Worm (Caenorhabditis elegans): ENCODE results near the gene F16H6.10.
"Not testable (repeated sequence)": the region's sequence is repeated elsewhere in the genome, so short reads cannot be mapped to it uniquely, and the experiment has no call there.

The F16H6.10 gene

ce11 chrV:18236714-18237288 lies 12.5 kb upstream of the F16H6.10 start, which contains the start of gene R10E8.3:
TSS of gene R10E8.3 (minus strand) at chrV:18236764.
- TF ChIP-seq unc-42 (tag; optimal IDR thresholded peaks at IDR 0.05) (no peak), odd-2 (tag; optimal IDR thresholded peaks at IDR 0.05) (no peak)

- no peak for TF ChIP-seq ztf-16 (tag; optimal IDR thresholded peaks at IDR 0.05)
- no peak for TF ChIP-seq che-1 (tag; optimal IDR thresholded peaks at IDR 0.05)
- TF ChIP-seq npax-4 (tag; optimal IDR thresholded peaks at IDR 0.05): no peak
- TF ChIP-seq C38D4.7 (GFP tag; optimal IDR thresholded peaks at IDR 0.05): no peak
- TF ChIP-seq ceh-9 (tag; optimal IDR thresholded peaks at IDR 0.05): no peak
- TF ChIP-seq ceh-45 (GFP tag; IDR thresholded peaks at IDR 0.05): no peak
Observed at ce11 chrV:18235808-18236207, 11.6 kb upstream of the F16H6.10 start.

- not testable (repeated sequence) for TF ChIP-seq F13H6.1, lim-6, pqm-1 (tag; optimal IDR thresholded peaks at IDR 0.05)
Observed at ce11 chrV:18216784-18217183, 7.5 kb downstream of the F16H6.10 start, which contains the start of gene F16H6.9. TSS of gene F16H6.9 (plus strand) at chrV:18217084.

ce11 chrV:18216175-18216574 lies 8.1 kb downstream of the F16H6.10 start, which contains the start of gene F16H6.8:
TSS of gene F16H6.8 (minus strand) at chrV:18216275.
- not testable (repeated sequence) for TF ChIP-seq ceh-22, gmeb-2, odd-2 (tag; optimal IDR thresholded peaks at IDR 0.05)

ce11 chrV:18212848-18213247 lies 11.4 kb downstream of the F16H6.10 start:
- TF ChIP-seq fax-1 (tag; optimal IDR thresholded peaks at IDR 0.05): no peak
- TF ChIP-seq C08G9.2 (tag; optimal IDR thresholded peaks at IDR 0.05): no peak
- TF ChIP-seq hlh-13 (GFP tag; optimal IDR thresholded peaks at IDR 0.05): no peak
- no peak for TF ChIP-seq tbx-7 (tag; optimal IDR thresholded peaks at IDR 0.05)
- TF ChIP-seq unc-42 (tag; optimal IDR thresholded peaks at IDR 0.05): no peak
- no peak for TF ChIP-seq elt-4 (tag; optimal IDR thresholded peaks at IDR 0.05)
- TF ChIP-seq zip-5 (tag; optimal IDR thresholded peaks at IDR 0.05): no peak
- TF ChIP-seq unc-86 (tag; optimal IDR thresholded peaks at IDR 0.05): no peak
- TF ChIP-seq dmd-4 (tag; optimal IDR thresholded peaks at IDR 0.05; ENCODE audit: borderline replicate concordance): no peak
- no peak for TF ChIP-seq pax-1 (tag; optimal IDR thresholded peaks at IDR 0.05)
- TF ChIP-seq nfya-1 (tag; optimal IDR thresholded peaks at IDR 0.05): no peak
- no peak for TF ChIP-seq fkh-6 (tag; optimal IDR thresholded peaks at IDR 0.05)
- TF ChIP-seq ref-2 (tag; optimal IDR thresholded peaks at IDR 0.05): no peak
- TF ChIP-seq unc-3 (GFP tag; conservative IDR thresholded peaks at IDR 0.05): no peak
- no peak for TF ChIP-seq unc-3 (tag; optimal IDR thresholded peaks at IDR 0.05)
- no peak for TF ChIP-seq pros-1 (tag; optimal IDR thresholded peaks at IDR 0.05)
- no peak for TF ChIP-seq ceh-14 (tag; optimal IDR thresholded peaks at IDR 0.05)

- no peak for TF ChIP-seq nfya-1 (tag; optimal IDR thresholded peaks at IDR 0.05)
- no peak for TF ChIP-seq sox-2 (GFP tag; IDR thresholded peaks at IDR 0.05)
- no peak for TF ChIP-seq unc-3 (GFP tag; conservative IDR thresholded peaks at IDR 0.05)
- TF ChIP-seq unc-3 (tag; optimal IDR thresholded peaks at IDR 0.05): no peak
- TF ChIP-seq K02D7.2 (tag; optimal IDR thresholded peaks at IDR 0.05): no peak
- TF ChIP-seq K09A11.1 (tag; optimal IDR thresholded peaks at IDR 0.05; ENCODE audit: insufficient read depth): no peak
- TF ChIP-seq ceh-18 (tag; optimal IDR thresholded peaks at IDR 0.05): no peak
- TF ChIP-seq F13H6.1 (tag; optimal IDR thresholded peaks at IDR 0.05): no peak
- TF ChIP-seq ceh-24 (tag; optimal IDR thresholded peaks at IDR 0.05): no peak
- no peak for TF ChIP-seq ceh-9 (tag; optimal IDR thresholded peaks at IDR 0.05)
Observed at ce11 chrV:18209071-18209470, 15.2 kb downstream of the F16H6.10 start, which contains the start of gene F16H6.7. TSS of gene F16H6.7 (minus strand) at chrV:18209171.

All from whole organism, late embryonic.